Fruit fly (Drosophila melanogaster): ENCODE measurements around the gene ko.
A peak's percentile ranks its signal among the peaks of the same experiment; 100 is the strongest.

Gene ko

dm6 chr3L:21176276-21176934 is 45.4 kb upstream of the ko start:
- TF ChIP-seq exex (tag; optimal IDR thresholded peaks at IDR 0.05) (peak; percentile 49), CG34376 (GFP tag; optimal IDR thresholded peaks at IDR 0.05) (peak; percentile 21), mirr (GFP tag; optimal IDR thresholded peaks at IDR 0.05) (peak; percentile 21), Trl (optimal IDR thresholded peaks at IDR 0.05) (peak in 1 of 2 experiments; percentile 52), Trl (GFP tag; optimal IDR thresholded peaks at IDR 0.05) (no peak), CG17385 (GFP tag; optimal IDR thresholded peaks at IDR 0.05) (peak; percentile 98), CTCF (GFP tag; optimal IDR thresholded peaks at IDR 0.05) (no peak), tup (GFP tag; optimal IDR thresholded peaks at IDR 0.05) (no peak), CG14441 (GFP tag; IDR thresholded peaks at IDR 0.05) (no peak), CG9876 (GFP tag; optimal IDR thresholded peaks at IDR 0.05) (no peak), repo (GFP tag; optimal IDR thresholded peaks at IDR 0.05) (no peak), hbn (GFP tag; IDR thresholded peaks at IDR 0.05; ENCODE audit: partially characterized antibody) (0 out of 2 replicates have a peak, but pooled peaks have one; percentile 15), CG8765 (GFP tag; IDR thresholded peaks at IDR 0.05) (no peak), bigmax (GFP tag; optimal IDR thresholded peaks at IDR 0.05) (peak; percentile 82), sob (GFP tag; IDR thresholded peaks at IDR 0.05) (no peak), Elba2 (GFP tag; optimal IDR thresholded peaks at IDR 0.05) (no peak), psq (GFP tag; optimal IDR thresholded peaks at IDR 0.05) (no peak), CG18764 (GFP tag; optimal IDR thresholded peaks at IDR 0.05) (no peak), CG7928 (GFP tag; optimal IDR thresholded peaks at IDR 0.05) (no peak), chinmo (GFP tag; IDR thresholded peaks at IDR 0.05; ENCODE audit: partially characterized antibody) (0 out of 4 replicates have a peak, but pooled peaks have one; percentile 48), sug (tag; optimal IDR thresholded peaks at IDR 0.05) (peak; percentile 45), dati (GFP tag; IDR thresholded peaks at IDR 0.05) (no peak), cg (GFP tag; optimal IDR thresholded peaks at IDR 0.05) (peak; percentile 48), CG10462 (GFP tag; optimal IDR thresholded peaks at IDR 0.05) (no peak), chm (GFP tag; IDR thresholded peaks at IDR 0.05) (peak; percentile 52; the same call in 1 of the 2 replicates), h (optimal IDR thresholded peaks at IDR 0.05) (no peak), CG34422 (GFP tag; IDR thresholded peaks at IDR 0.05) (peak; percentile 13; the same call in 1 of the 3 replicates), zen2 (GFP tag; IDR thresholded peaks at IDR 0.05; ENCODE audit: partially characterized antibody) (no peak), crp (GFP tag; optimal IDR thresholded peaks at IDR 0.05) (no peak), CG34224 (GFP tag; IDR thresholded peaks at IDR 0.05; ENCODE audit: partially characterized antibody) (0 out of 3 replicates have a peak, but pooled peaks have one; percentile 46), Eip74EF (GFP tag; optimal IDR thresholded peaks at IDR 0.05) (no peak), CG31441 (GFP tag; IDR thresholded peaks at IDR 0.05) (no peak), ftz-f1 (GFP tag; optimal IDR thresholded peaks at IDR 0.05) (peak; percentile 24), jing (GFP tag; optimal IDR thresholded peaks at IDR 0.05) (no peak)

- TF ChIP-seq CG18764 (GFP tag; optimal IDR thresholded peaks at IDR 0.05), result no peak
- 0 out of 2 replicates have a peak, but pooled peaks have one; percentile 24 for TF ChIP-seq CG10321 (GFP tag; IDR thresholded peaks at IDR 0.05)
- TF ChIP-seq Med (GFP tag), result peak; percentile 82
- peak; percentile 66 for TF ChIP-seq Sry-δ (GFP tag; optimal IDR thresholded peaks at IDR 0.05)
- TF ChIP-seq E2f2 (GFP tag; IDR thresholded peaks at IDR 0.05), result peak; percentile 60
- peak; percentile 43; the same call in 1 of the 2 replicates for TF ChIP-seq CG32532 (GFP tag; IDR thresholded peaks at IDR 0.05)
- peak; percentile 33 for TF ChIP-seq CG17829 (tag; optimal IDR thresholded peaks at IDR 0.05)
- peak; percentile 93 for TF ChIP-seq pzg (GFP tag; optimal IDR thresholded peaks at IDR 0.05)
- TF ChIP-seq lmd (GFP tag; IDR thresholded peaks at IDR 0.05), result no peak
- 0 out of 3 replicates have a peak, but pooled peaks have one; percentile 37 for TF ChIP-seq CG34224 (GFP tag; IDR thresholded peaks at IDR 0.05; ENCODE audit: partially characterized antibody)
- no peak for TF ChIP-seq danr (GFP tag; IDR thresholded peaks at IDR 0.05)
- no peak for TF ChIP-seq CG17328 (GFP tag; IDR thresholded peaks at IDR 0.05)
- TF ChIP-seq CG2129 (GFP tag; IDR thresholded peaks at IDR 0.05; ENCODE audit: partially characterized antibody), result peak; percentile 11; the same call in 1 of the 2 replicates
- no peak for TF ChIP-seq prd (optimal IDR thresholded peaks at IDR 0.05)
- TF ChIP-seq prd (GFP tag; IDR thresholded peaks at IDR 0.05), result 0 out of 3 replicates have a peak, but pooled peaks have one; percentile 4
- TF ChIP-seq CG13775 (GFP tag; optimal IDR thresholded peaks at IDR 0.05), result no peak
- no peak for TF ChIP-seq CG7839 (tag; optimal IDR thresholded peaks at IDR 0.05)
- peak; percentile 11; the same call in 1 of the 2 replicates for TF ChIP-seq onecut (GFP tag; IDR thresholded peaks at IDR 0.05)
Observed at dm6 chr3L:21175531-21176271, 44.7 kb upstream of the ko start.
